Fruit fly (Drosophila melanogaster): ENCODE measurements around the gene GluRS-m.

Gene GluRS-m

dm6 chr3L:16380770-16381169 lies 36.2 kb downstream of the GluRS-m start (continued):
- peak; percentile 73 for TF ChIP-seq CoRest (tag; optimal IDR thresholded peaks at IDR 0.05)
- TF ChIP-seq pros (GFP tag; optimal IDR thresholded peaks at IDR 0.05): peak; percentile 0
- peak; percentile 61 for TF ChIP-seq danr (GFP tag; IDR thresholded peaks at IDR 0.05)
- peak; percentile 1 for TF ChIP-seq Nf-YB (GFP tag; optimal IDR thresholded peaks at IDR 0.05)
- TF ChIP-seq CG9932 (GFP tag; IDR thresholded peaks at IDR 0.05): peak; percentile 79
- TF ChIP-seq h (optimal IDR thresholded peaks at IDR 0.05): no peak
- peak; percentile 62 for TF ChIP-seq CG12391 (tag; optimal IDR thresholded peaks at IDR 0.05)
- no peak for TF ChIP-seq knrl (GFP tag; IDR thresholded peaks at IDR 0.05; ENCODE audit: partially characterized antibody)
- TF ChIP-seq CG9817 (tag; optimal IDR thresholded peaks at IDR 0.05): peak; percentile 78
- TF ChIP-seq Scr (GFP tag; IDR thresholded peaks at IDR 0.05; ENCODE audit: partially characterized antibody): no peak
- 0 out of 2 replicates have a peak, but pooled peaks have one; percentile 41 for TF ChIP-seq sim (GFP tag; IDR thresholded peaks at IDR 0.05)
- TF ChIP-seq eyg (GFP tag; optimal IDR thresholded peaks at IDR 0.05): peak; percentile 28
- TF ChIP-seq pfk (GFP tag; optimal IDR thresholded peaks at IDR 0.05): no peak
- TF ChIP-seq YL-1 (GFP tag; optimal IDR thresholded peaks at IDR 0.05): no peak
- peak; percentile 69 for TF ChIP-seq NfI (GFP tag; optimal IDR thresholded peaks at IDR 0.05)
- TF ChIP-seq Sox100B (GFP tag; optimal IDR thresholded peaks at IDR 0.05): peak; percentile 64
- TF ChIP-seq Myb (GFP tag; optimal IDR thresholded peaks at IDR 0.05): no peak
- peak; percentile 61 for TF ChIP-seq CG33557 (GFP tag; optimal IDR thresholded peaks at IDR 0.05)
- TF ChIP-seq CG14441 (GFP tag; IDR thresholded peaks at IDR 0.05): peak; percentile 52; the same call in 1 of the 2 replicates
- TF ChIP-seq Opbp (GFP tag; IDR thresholded peaks at IDR 0.05; ENCODE audit: partially characterized antibody): no peak
- peak; percentile 5 for TF ChIP-seq Hmx (GFP tag; optimal IDR thresholded peaks at IDR 0.05)
- TF ChIP-seq en (GFP tag; optimal IDR thresholded peaks at IDR 0.05): peak; percentile 21
- TF ChIP-seq CG5180 (GFP tag; optimal IDR thresholded peaks at IDR 0.05): peak; percentile 30
- TF ChIP-seq caup (GFP tag; optimal IDR thresholded peaks at IDR 0.05; ENCODE audit: severe bottlenecking): peak; percentile 72
- peak; percentile 78 for TF ChIP-seq CG17385 (GFP tag; optimal IDR thresholded peaks at IDR 0.05)
- peak; percentile 50; the same call in 1 of the 3 replicates for TF ChIP-seq Mrtf (GFP tag; IDR thresholded peaks at IDR 0.05)
- TF ChIP-seq Meics (GFP tag; optimal IDR thresholded peaks at IDR 0.05): peak; percentile 69
- no peak for TF ChIP-seq Dp (GFP tag; optimal IDR thresholded peaks at IDR 0.05)
- peak; percentile 88 for TF ChIP-seq lab (GFP tag; optimal IDR thresholded peaks at IDR 0.05)
- TF ChIP-seq CG31388 (GFP tag; optimal IDR thresholded peaks at IDR 0.05): no peak
- no peak for TF ChIP-seq Ravus (GFP tag; IDR thresholded peaks at IDR 0.05)
- TF ChIP-seq bab2 (GFP tag; optimal IDR thresholded peaks at IDR 0.05): peak; percentile 61
- TF ChIP-seq MBD-R2 (GFP tag; IDR thresholded peaks at IDR 0.05): peak; percentile 25; the same call in 1 of the 2 replicates
- no peak for TF ChIP-seq CG14050 (GFP tag; IDR thresholded peaks at IDR 0.05)
- TF ChIP-seq CG3281 (GFP tag; optimal IDR thresholded peaks at IDR 0.05): peak; percentile 81
- peak; percentile 8 for TF ChIP-seq CG30020 (tag; optimal IDR thresholded peaks at IDR 0.05)
- no peak for TF ChIP-seq B-H1 (GFP tag; IDR thresholded peaks at IDR 0.05)
- no peak for TF ChIP-seq ham (GFP tag; IDR thresholded peaks at IDR 0.05)
- no peak for TF ChIP-seq Elba2 (GFP tag; optimal IDR thresholded peaks at IDR 0.05)
- peak; percentile 60 for TF ChIP-seq HLH3B (GFP tag; IDR thresholded peaks at IDR 0.05)
- TF ChIP-seq BEAF-32 (GFP tag; optimal IDR thresholded peaks at IDR 0.05): no peak
- TF ChIP-seq CG8944 (GFP tag; optimal IDR thresholded peaks at IDR 0.05): peak; percentile 66
- no peak for TF ChIP-seq mld (GFP tag; IDR thresholded peaks at IDR 0.05; ENCODE audit: partially characterized antibody)
- peak; percentile 57 for TF ChIP-seq seq (GFP tag; IDR thresholded peaks at IDR 0.05)
- TF ChIP-seq Six4 (GFP tag; optimal IDR thresholded peaks at IDR 0.05): peak; percentile 65
- TF ChIP-seq btn (GFP tag; optimal IDR thresholded peaks at IDR 0.05): peak; percentile 15
- no peak for TF ChIP-seq ftz-f1 (GFP tag; optimal IDR thresholded peaks at IDR 0.05)
- no peak for TF ChIP-seq gfzf (GFP tag; optimal IDR thresholded peaks at IDR 0.05)
- peak; percentile 66 for TF ChIP-seq CG17829 (tag; optimal IDR thresholded peaks at IDR 0.05)
- peak; percentile 66 for TF ChIP-seq CG16863 (GFP tag; optimal IDR thresholded peaks at IDR 0.05)
- TF ChIP-seq CG3163 (GFP tag; optimal IDR thresholded peaks at IDR 0.05): no peak

Measured in whole organism, embryonic.